Worm (Caenorhabditis elegans) whole organism, midembryonic: ENCODE results near the gene C05D11.1.

Experiments used
- cog-1 ChIP-seq: sonication (generic microtip); optimal IDR thresholded peaks from 2 replicates; lab custom pipeline; 2016; ENCODE audit warnings: missing genetic modification characterization, missing compliant biosample characterization
- flt-1 ChIP-seq: fragments of 200-800 bp; sonication (Bioruptor generic); IDR thresholded peaks from 2 replicates; pipeline ENCODE4 v1.3.6; 2022; ENCODE audit warnings: missing genetic modification characterization, missing compliant biosample characterization
- klf-2 ChIP-seq: fragments of 200-800 bp; sonication (Bioruptor generic); conservative IDR thresholded peaks from 2 replicates; pipeline ENCODE4 v1.3.6; 2022; ENCODE audit warnings: missing genetic modification reagents, missing genetic modification characterization, missing compliant biosample characterization
- tab-1 ChIP-seq: fragments of 200-800 bp; sonication (Bioruptor generic); IDR thresholded peaks from 2 replicates; pipeline ENCODE4 v1.3.6; 2022; ENCODE audit warnings: missing genetic modification characterization, missing compliant biosample characterization
- ztf-29 ChIP-seq: fragments of 200-800 bp; sonication (Bioruptor generic); IDR thresholded peaks from 2 replicates; pipeline ENCODE4 v1.3.6; 2022; ENCODE audit warnings: missing genetic modification reagents, missing genetic modification characterization, missing compliant biosample characterization

DNA sequence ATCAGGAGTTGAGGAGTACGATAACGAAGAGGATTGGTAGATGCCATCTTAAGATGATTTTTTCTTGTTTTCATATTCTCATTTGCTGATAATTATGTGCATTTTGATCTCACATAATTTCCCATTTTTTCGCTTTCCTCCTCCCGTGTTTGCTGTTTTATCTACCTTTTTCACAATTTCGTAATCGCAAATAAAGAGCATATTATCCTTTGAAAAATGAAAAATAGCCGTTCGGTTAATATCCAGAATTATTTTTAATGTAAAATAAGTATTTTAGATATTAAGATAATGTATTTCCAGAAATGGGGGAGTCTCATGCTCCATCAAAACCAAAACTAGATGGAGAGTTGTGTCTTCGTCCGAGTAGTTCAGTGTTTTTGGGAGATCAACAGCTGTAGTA lies 3.5 kb upstream of the C05D11.1 start, which contains the start of gene vps-16:
- TF ChIP-seq klf-2 (GFP tag; lab: Robert Waterston, UW) (no peak), cog-1 (tag; lab: Kevin White, UChicago) (no peak), flt-1 (GFP tag; lab: Robert Waterston, UW) (no peak), ztf-29 (GFP tag; lab: Robert Waterston, UW) (no peak), tab-1 (GFP tag; lab: Robert Waterston, UW) (no peak)
